Worm (Caenorhabditis elegans) whole organism, young adult: ENCODE data around the gene Y45G5AM.6.
A peak's percentile ranks its signal among the peaks of the same experiment; 100 is the strongest.

Experiments
- B0019.2 ChIP-seq: fragments of 200-800 bp; sonication (Bioruptor generic); conservative IDR thresholded peaks from 2 replicates; pipeline ENCODE4 v1.3.6; 2022; ENCODE audit warnings: missing genetic modification reagents, missing genetic modification characterization, missing compliant biosample characterization
- C17E4.6 ChIP-seq: fragments of 200-800 bp; sonication (Bioruptor generic); IDR thresholded peaks from 2 replicates; pipeline ENCODE4 v1.3.6; 2022; ENCODE audit warnings: missing genetic modification reagents, missing genetic modification characterization, missing compliant biosample characterization
- D2030.7 ChIP-seq: fragments of 200-800 bp; sonication (Bioruptor generic); IDR thresholded peaks from 2 replicates; pipeline ENCODE4 v1.3.6; 2022; ENCODE audit warnings: missing genetic modification reagents, missing genetic modification characterization, missing compliant biosample characterization
- F22D6.2 ChIP-seq: sonication (generic microtip); optimal IDR thresholded peaks from 2 replicates; lab custom pipeline; 2016; ENCODE audit warnings: mild to moderate bottlenecking, missing genetic modification characterization, missing compliant biosample characterization
- F33H1.4 ChIP-seq: fragments of 200-800 bp; sonication (Bioruptor generic); IDR thresholded peaks from 2 replicates; pipeline ENCODE4 v1.3.6; 2022; ENCODE audit warnings: missing genetic modification reagents, missing genetic modification characterization, missing compliant biosample characterization
- F39B2.1 ChIP-seq: fragments of 200-800 bp; sonication (Bioruptor generic); IDR thresholded peaks from 2 replicates; pipeline ENCODE4 v1.3.6; 2022; ENCODE audit warnings: missing genetic modification reagents, missing genetic modification characterization, missing compliant biosample characterization
- K11D2.4 ChIP-seq: fragments of 200-800 bp; sonication (Bioruptor generic); IDR thresholded peaks from 2 replicates; pipeline ENCODE4 v1.3.6; 2022; ENCODE audit warnings: missing genetic modification reagents, missing genetic modification characterization, missing compliant biosample characterization
- K12H6.12 ChIP-seq: fragments of 200-800 bp; sonication (Bioruptor generic); optimal IDR thresholded peaks from 2 replicates; lab custom pipeline; 2018; ENCODE audit warnings: mild to moderate bottlenecking, missing genetic modification characterization, missing compliant biosample characterization
- T07F8.4 ChIP-seq: sonication (generic microtip); optimal IDR thresholded peaks from 2 replicates; lab custom pipeline; 2016; ENCODE audit warnings: mild to moderate bottlenecking, missing genetic modification characterization, moderate library complexity, missing compliant biosample characterization
- Y53F4B.3 ChIP-seq: fragments of 200-800 bp; sonication (Bioruptor generic); IDR thresholded peaks from 2 replicates; pipeline ENCODE4 v1.3.6; 2022; ENCODE audit warnings: missing genetic modification reagents, missing genetic modification characterization, missing compliant biosample characterization
- Y56A3A.18 ChIP-seq: fragments of 200-800 bp; sonication (Bioruptor generic); IDR thresholded peaks from 2 replicates; pipeline ENCODE4 v1.3.6; 2022; ENCODE audit warnings: missing genetic modification reagents, missing genetic modification characterization, missing compliant biosample characterization
- akir-1 ChIP-seq: fragments of 200-800 bp; sonication (Bioruptor generic); optimal IDR thresholded peaks from 2 replicates; lab custom pipeline; 2018; ENCODE audit warnings: mild to moderate bottlenecking, missing genetic modification characterization, moderate library complexity, missing compliant biosample characterization
- aptf-3 ChIP-seq: fragments of 200-800 bp; sonication (Bioruptor generic); IDR thresholded peaks from 2 replicates; pipeline ENCODE4 v1.3.6; 2022; ENCODE audit warnings: missing genetic modification characterization, missing compliant biosample characterization
- atf-7 ChIP-seq: sonication (generic microtip); optimal IDR thresholded peaks from 2 replicates; lab custom pipeline; 2017; ENCODE audit warnings: mild to moderate bottlenecking, missing genetic modification characterization, missing compliant biosample characterization
- athp-1 ChIP-seq: sonication (generic microtip); optimal IDR thresholded peaks from 2 replicates; lab custom pipeline; 2017; ENCODE audit warnings: mild to moderate bottlenecking, missing genetic modification characterization, missing compliant biosample characterization
- attf-3 ChIP-seq: fragments of 200-800 bp; sonication (Bioruptor generic); conservative IDR thresholded peaks from 2 replicates; pipeline ENCODE4 v1.3.6; 2022; ENCODE audit warnings: missing genetic modification reagents, missing genetic modification characterization, missing compliant biosample characterization
- attf-6 ChIP-seq: fragments of 200-800 bp; sonication (Bioruptor generic); IDR thresholded peaks from 2 replicates; pipeline ENCODE4 v1.3.6; 2022; ENCODE audit warnings: missing genetic modification reagents, missing genetic modification characterization, missing compliant biosample characterization
- bed-1 ChIP-seq: fragments of 200-800 bp; sonication (Bioruptor generic); IDR thresholded peaks from 2 replicates; pipeline ENCODE4 v1.3.6; 2022; ENCODE audit warnings: missing genetic modification reagents, missing genetic modification characterization, missing compliant biosample characterization
- bed-2 ChIP-seq: fragments of 200-800 bp; sonication (Bioruptor generic); IDR thresholded peaks from 2 replicates; pipeline ENCODE4 v1.3.6; 2022; ENCODE audit warnings: missing genetic modification reagents, missing genetic modification characterization, missing compliant biosample characterization
- cebp-1 ChIP-seq, 2 experiments: fragments of 200-800 bp in 1 of 2; sonication (Bioruptor generic) in 1 of 2; sonication (generic microtip) in 1 of 2; IDR thresholded peaks in 1 of 2; optimal IDR thresholded peaks in 1 of 2; 2 replicates each; pipeline versions ENCODE4 v1.3.6 to Lab custom; 2017 to 2022; ENCODE audit warnings: missing compliant biosample characterization in 2 of 2, missing genetic modification characterization in 2 of 2, mild to moderate bottlenecking in 1 of 2, missing genetic modification reagents in 1 of 2, moderate library complexity in 1 of 2
- ceh-100 ChIP-seq: fragments of 200-800 bp; sonication (Bioruptor generic); IDR thresholded peaks from 2 replicates; pipeline ENCODE4 v1.3.6; 2022; ENCODE audit warnings: missing genetic modification reagents, missing genetic modification characterization, missing compliant biosample characterization
- ceh-91 ChIP-seq: fragments of 200-800 bp; sonication (Bioruptor generic); IDR thresholded peaks from 2 replicates; pipeline ENCODE4 v1.3.6; 2022; ENCODE audit warnings: missing genetic modification reagents, missing genetic modification characterization, missing compliant biosample characterization
- chd-7 ChIP-seq: sonication (generic microtip); optimal IDR thresholded peaks from 2 replicates; lab custom pipeline; 2016; ENCODE audit warnings: mild to moderate bottlenecking, missing genetic modification characterization, moderate library complexity, missing compliant biosample characterization
- dox-1 ChIP-seq: fragments of 200-800 bp; sonication (Bioruptor generic); IDR thresholded peaks from 2 replicates; pipeline ENCODE4 v1.3.6; 2022; ENCODE audit warnings: missing genetic modification reagents, missing genetic modification characterization, missing compliant biosample characterization
- ekl-4 ChIP-seq: fragments of 200-800 bp; sonication (Bioruptor generic); IDR thresholded peaks from 2 replicates; pipeline ENCODE4 v1.3.6; 2022; ENCODE audit warnings: missing genetic modification reagents, missing genetic modification characterization, missing compliant biosample characterization
- hmg-20 ChIP-seq: fragments of 200-800 bp; sonication (Bioruptor generic); IDR thresholded peaks from 2 replicates; pipeline ENCODE4 v1.3.6; 2022; ENCODE audit warnings: missing genetic modification reagents, missing genetic modification characterization, missing compliant biosample characterization
- let-607 ChIP-seq, 2 experiments: fragments of 200-800 bp in 1 of 2; sonication (Bioruptor generic) in 1 of 2; sonication (generic microtip) in 1 of 2; optimal IDR thresholded peaks; 2 replicates each; lab custom pipeline; 2016 to 2018; ENCODE audit warnings: mild to moderate bottlenecking in 2 of 2, missing compliant biosample characterization in 2 of 2, missing genetic modification characterization in 2 of 2, moderate library complexity in 2 of 2, missing genotype in 1 of 2
- lin-26 ChIP-seq: fragments of 200-800 bp; sonication (Bioruptor generic); IDR thresholded peaks from 2 replicates; pipeline ENCODE4 v1.3.6; 2022; ENCODE audit warnings: missing genetic modification reagents, missing genetic modification characterization, missing compliant biosample characterization
- lin-35 ChIP-seq, 3 experiments: fragments of 150-350 bp in 2 of 3; sonication (generic microtip) in 1 of 3; optimal IDR thresholded peaks; 2 replicates each; lab custom pipeline; 2014 to 2018; ENCODE audit warnings: missing biosample characterization in 3 of 3, missing genetic modification characterization in 3 of 3, missing genetic modification reagents in 3 of 3
- lin-40 ChIP-seq: sonication (generic microtip); optimal IDR thresholded peaks from 2 replicates; lab custom pipeline; 2016; ENCODE audit warnings: missing genetic modification characterization, mild to moderate bottlenecking, missing compliant biosample characterization, missing genotype, missing genetic modification reagents
- lin-54 ChIP-seq: fragments of 200-800 bp; sonication (Bioruptor generic); optimal IDR thresholded peaks from 2 replicates; lab custom pipeline; 2018; ENCODE audit warnings: mild to moderate bottlenecking, missing genetic modification characterization, missing compliant biosample characterization
- madf-10 ChIP-seq: sonication (generic microtip); optimal IDR thresholded peaks from 2 replicates; lab custom pipeline; 2016; ENCODE audit warnings: mild to moderate bottlenecking, missing genetic modification characterization, missing compliant biosample characterization
- madf-3 ChIP-seq: fragments of 200-800 bp; sonication (Bioruptor generic); IDR thresholded peaks from 2 replicates; pipeline ENCODE4 v1.3.6; 2022; ENCODE audit warnings: missing genetic modification reagents, missing genetic modification characterization, missing compliant biosample characterization
- madf-6 ChIP-seq: fragments of 200-800 bp; sonication (Bioruptor generic); IDR thresholded peaks from 2 replicates; pipeline ENCODE4 v1.3.6; 2022; ENCODE audit warnings: missing genetic modification reagents, missing genetic modification characterization, missing compliant biosample characterization
- mes-4 ChIP-seq: sonication (generic microtip); optimal IDR thresholded peaks from 2 replicates; lab custom pipeline; 2016; ENCODE audit warnings: missing genotype, missing genetic modification characterization, missing compliant biosample characterization
- nfyb-1 ChIP-seq: fragments of 200-800 bp; sonication (Bioruptor generic); IDR thresholded peaks from 2 replicates; pipeline ENCODE4 v1.3.6; 2022; ENCODE audit warnings: missing genetic modification reagents, missing genetic modification characterization, missing compliant biosample characterization
- nhr-120 ChIP-seq: fragments of 200-800 bp; sonication (Bioruptor generic); IDR thresholded peaks from 2 replicates; pipeline ENCODE4 v1.3.6; 2022; ENCODE audit warnings: missing genetic modification characterization, missing compliant biosample characterization
- nhr-179 ChIP-seq: sonication (generic microtip); optimal IDR thresholded peaks from 2 replicates; lab custom pipeline; 2016; ENCODE audit warnings: mild to moderate bottlenecking, missing genetic modification characterization, missing compliant biosample characterization
- pha-4 ChIP-seq: fragments of 150-350 bp; sonication (generic microtip); optimal IDR thresholded peaks from 2 replicates; lab custom pipeline; 2014; ENCODE audit warnings: missing biosample characterization, missing genetic modification reagents, missing genetic modification characterization
- rpc-1 ChIP-seq, 2 experiments: fragments of 150-350 bp in 1 of 2; sonication (generic microtip) in 1 of 2; optimal IDR thresholded peaks; 2 replicates each; lab custom pipeline; 2014 to 2018; ENCODE audit warnings: missing biosample characterization in 1 of 2, missing genetic modification characterization in 1 of 2, missing genetic modification reagents in 1 of 2, missing genotype in 1 of 2
- somi-1 ChIP-seq: fragments of 200-800 bp; sonication (Bioruptor generic); optimal IDR thresholded peaks from 2 replicates; lab custom pipeline; 2018; ENCODE audit warnings: mild to moderate bottlenecking, missing genetic modification characterization, missing compliant biosample characterization
- tbp1 ChIP-seq: fragments of 200-800 bp; sonication (Bioruptor generic); optimal IDR thresholded peaks from 2 replicates; lab custom pipeline; 2018; ENCODE audit warnings: mild to moderate bottlenecking, missing genetic modification characterization, missing compliant biosample characterization
- xnd-1 ChIP-seq: sonication (generic microtip); optimal IDR thresholded peaks from 2 replicates; lab custom pipeline; 2016; ENCODE audit warnings: missing genotype, missing genetic modification reagents, missing genetic modification characterization, missing compliant biosample characterization
- zfh-2 ChIP-seq: fragments of 200-800 bp; sonication (Bioruptor generic); conservative IDR thresholded peaks from 2 replicates; pipeline ENCODE4 v1.3.6; 2022; ENCODE audit warnings: missing genetic modification reagents, missing genetic modification characterization, missing compliant biosample characterization
- ztf-18 ChIP-seq: sonication (generic microtip); optimal IDR thresholded peaks from 2 replicates; lab custom pipeline; 2016; ENCODE audit warnings: missing genotype, mild to moderate bottlenecking, missing genetic modification characterization, missing compliant biosample characterization
- ztf-22 ChIP-seq: fragments of 200-800 bp; sonication (Bioruptor generic); optimal IDR thresholded peaks from 2 replicates; lab custom pipeline; 2018; ENCODE audit warnings: mild to moderate bottlenecking, missing genetic modification characterization, moderate library complexity, missing compliant biosample characterization
- ztf-26 ChIP-seq: sonication (generic microtip); optimal IDR thresholded peaks from 2 replicates; lab custom pipeline; 2017; ENCODE audit warnings: missing genetic modification characterization, missing compliant biosample characterization

The Y45G5AM.6 gene

ce11 chrV:4186453-4187143 lies 34.5 kb upstream of the Y45G5AM.6 start:
- TF ChIP-seq aptf-3 (GFP tag; lab: Robert Waterston, UW) (no peak), ceh-100 (GFP tag; lab: Robert Waterston, UW) (no peak), lin-54 (GFP tag; lab: Kevin White, UChicago) (no peak), F33H1.4 (GFP tag; lab: Robert Waterston, UW) (no peak), attf-6 (GFP tag; lab: Robert Waterston, UW) (no peak), madf-6 (no peak), pha-4 (tag; lab: Kevin White, UChicago) (no peak), F39B2.1 (GFP tag; lab: Robert Waterston, UW) (no peak), chd-7 (tag; lab: Kevin White, UChicago) (peak; percentile 7), somi-1 (GFP tag; lab: Kevin White, UChicago) (peak; percentile 26), madf-3 (GFP tag; lab: Robert Waterston, UW) (no peak), nfyb-1 (GFP tag; lab: Robert Waterston, UW) (peak; percentile 78), cebp-1 (GFP tag; IDR thresholded peaks at IDR 0.05; lab: Robert Waterston, UW) (0 out of 2 replicates have a peak, but pooled peaks have one; percentile 10), cebp-1 (tag; optimal IDR thresholded peaks at IDR 0.05; lab: Kevin White, UChicago) (peak; percentile 50), attf-3 (no peak), atf-7 (tag; lab: Kevin White, UChicago) (peak; percentile 2), xnd-1 (tag; lab: Kevin White, UChicago) (no peak), mes-4 (tag; lab: Kevin White, UChicago) (no peak), ekl-4 (GFP tag; lab: Robert Waterston, UW) (peak; percentile 31; the same call in 1 of the 2 replicates), nhr-179 (tag; lab: Kevin White, UChicago) (no peak), T07F8.4 (no peak), K11D2.4 (GFP tag; lab: Robert Waterston, UW) (0 out of 2 replicates have a peak, but pooled peaks have one; percentile 30), lin-26 (peak; percentile 50; the same call in 1 of the 2 replicates), nhr-120 (GFP tag; lab: Robert Waterston, UW) (no peak), bed-1 (GFP tag; lab: Robert Waterston, UW) (no peak), bed-2 (GFP tag; lab: Robert Waterston, UW) (no peak), athp-1 (tag; lab: Kevin White, UChicago) (no peak), hmg-20 (no peak), let-607 (tag; optimal IDR thresholded peaks at IDR 0.05; lab: Kevin White, UChicago) (no peak), B0019.2 (no peak), zfh-2 (peak; percentile 65), lin-40 (tag; lab: Kevin White, UChicago) (no peak), dox-1 (GFP tag; lab: Robert Waterston, UW) (no peak), ceh-91 (GFP tag; lab: Robert Waterston, UW) (no peak), tbp1 (GFP tag; lab: Kevin White, UChicago) (peak; percentile 36), ztf-26 (tag; lab: Kevin White, UChicago) (peak; percentile 61), lin-35 (GFP tag; optimal IDR thresholded peaks at IDR 0.05; lab: Kevin White, UChicago) (peak in 1 of 3 experiments; percentile 17), Y56A3A.18 (no peak), rpc-1 (optimal IDR thresholded peaks at IDR 0.05; lab: Kevin White, UChicago) (no peak), rpc-1 (tag; optimal IDR thresholded peaks at IDR 0.05; lab: Kevin White, UChicago) (no peak), ztf-18 (tag; lab: Kevin White, UChicago) (no peak), K12H6.12 (tag; lab: Kevin White, UChicago) (no peak), D2030.7 (GFP tag; lab: Robert Waterston, UW) (no peak), ztf-22 (GFP tag; lab: Kevin White, UChicago) (peak; percentile 62), akir-1 (GFP tag; lab: Kevin White, UChicago) (no peak), madf-10 (tag; lab: Kevin White, UChicago) (no peak), Y53F4B.3 (GFP tag; lab: Robert Waterston, UW) (no peak), C17E4.6 (GFP tag; lab: Robert Waterston, UW) (no peak), F22D6.2 (tag; lab: Kevin White, UChicago) (no peak)
